Fruit fly (Drosophila melanogaster) whole organism, embryonic: Measurements from ENCODE around the gene CG15322.

Experiments
- Abd-B ChIP-seq: fragments of 200-800 bp; sonication (Bioruptor generic); optimal IDR thresholded peaks from 2 replicates; lab custom pipeline; 2018; ENCODE audit warnings: missing biosample characterization, mild to moderate bottlenecking, missing genetic modification characterization, moderate library complexity
- Adf1 ChIP-seq: fragments of 200-800 bp; sonication (Bioruptor generic); IDR thresholded peaks from 2 replicates; pipeline ENCODE4 v1.3.6; 2022; ENCODE audit warnings: missing biosample characterization, missing genetic modification characterization
- CG10147 ChIP-seq: fragments of 200-800 bp; sonication (Bioruptor generic); optimal IDR thresholded peaks from 2 replicates; lab custom pipeline; 2019; ENCODE audit warnings: missing biosample characterization, mild to moderate bottlenecking, missing genetic modification characterization, moderate library complexity
- CG11504 ChIP-seq: fragments of 200-800 bp; sonication (Bioruptor generic); optimal IDR thresholded peaks from 3 replicates; lab custom pipeline; 2019; ENCODE audit warnings: missing biosample characterization, mild to moderate bottlenecking, missing genetic modification characterization, moderate library complexity
- CG11696 ChIP-seq: fragments of 200-800 bp; sonication (Bioruptor generic); IDR thresholded peaks from 2 replicates; pipeline ENCODE4 v1.3.6; 2022; ENCODE audit warnings: missing biosample characterization, missing genetic modification characterization
- CG13624 ChIP-seq: fragments of 200-800 bp; sonication (Bioruptor generic); optimal IDR thresholded peaks from 2 replicates; lab custom pipeline; 2016; ENCODE audit warnings: missing biosample characterization, missing genetic modification characterization
- CG15479 ChIP-seq: fragments of 200-800 bp; sonication (Bioruptor generic); optimal IDR thresholded peaks from 3 replicates; lab custom pipeline; 2019; ENCODE audit warnings: missing biosample characterization, mild to moderate bottlenecking, missing genetic modification characterization, moderate library complexity
- CG1603 ChIP-seq: fragments of 200-800 bp; sonication (Bioruptor generic); optimal IDR thresholded peaks from 2 replicates; lab custom pipeline; 2019; ENCODE audit warnings: missing biosample characterization, mild to moderate bottlenecking, missing genetic modification characterization, moderate library complexity
- CG17568 ChIP-seq: fragments of 200-800 bp; sonication (Bioruptor generic); optimal IDR thresholded peaks from 2 replicates; lab custom pipeline; 2018; ENCODE audit warnings: missing biosample characterization, mild to moderate bottlenecking, missing genetic modification characterization, moderate library complexity
- CG17612 ChIP-seq: fragments of 200-800 bp; sonication (Bioruptor generic); IDR thresholded peaks from 2 replicates; pipeline ENCODE4 v1.3.6; 2022; ENCODE audit warnings: missing biosample characterization, missing genetic modification characterization
- CG18262 ChIP-seq: fragments of 200-800 bp; optimal IDR thresholded peaks from 3 replicates; lab custom pipeline; 2019; ENCODE audit warnings: missing biosample characterization, mild to moderate bottlenecking, missing genetic modification characterization, moderate library complexity
- CG2116 ChIP-seq: fragments of 200-800 bp; sonication (Bioruptor generic); optimal IDR thresholded peaks from 3 replicates; lab custom pipeline; 2018; ENCODE audit warnings: missing biosample characterization, mild to moderate bottlenecking, missing genetic modification characterization
- CG2875 ChIP-seq: fragments of 200-800 bp; sonication (Bioruptor generic); optimal IDR thresholded peaks from 2 replicates; lab custom pipeline; 2017; ENCODE audit warnings: missing biosample characterization, mild to moderate bottlenecking, missing genetic modification characterization, missing genetic modification reagents
- CG31365 ChIP-seq: fragments of 200-800 bp; sonication (Bioruptor generic); optimal IDR thresholded peaks from 2 replicates; lab custom pipeline; 2018; ENCODE audit warnings: missing biosample characterization, mild to moderate bottlenecking, missing genetic modification characterization
- CG32772 ChIP-seq: fragments of 200-800 bp; sonication (Bioruptor generic); IDR thresholded peaks from 2 replicates; pipeline ENCODE4 v1.3.6; 2022; ENCODE audit warnings: missing biosample characterization, missing genetic modification characterization
- CG34376 ChIP-seq: fragments of 200-800 bp; sonication (Bioruptor generic); optimal IDR thresholded peaks from 2 replicates; lab custom pipeline; 2018; ENCODE audit warnings: missing biosample characterization, mild to moderate bottlenecking, missing genetic modification characterization
- CG3847 ChIP-seq: fragments of 200-800 bp; sonication (Bioruptor generic); IDR thresholded peaks from 2 replicates; pipeline ENCODE4 v1.3.6; 2022; ENCODE audit warnings: missing biosample characterization, missing genetic modification characterization
- CG7357 ChIP-seq: fragments of 200-800 bp; sonication (Bioruptor generic); IDR thresholded peaks from 3 replicates; pipeline ENCODE4 v1.3.6; 2022; ENCODE audit warnings: missing biosample characterization, missing genetic modification characterization
- CG7786 ChIP-seq: fragments of 200-800 bp; sonication (Bioruptor generic); optimal IDR thresholded peaks from 2 replicates; lab custom pipeline; 2016; ENCODE audit warnings: missing biosample characterization, missing genetic modification characterization
- CG8388 ChIP-seq: fragments of 200-800 bp; sonication (Bioruptor generic); optimal IDR thresholded peaks from 2 replicates; lab custom pipeline; 2019; ENCODE audit warnings: missing biosample characterization, mild to moderate bottlenecking, missing genetic modification characterization, moderate library complexity
- CG8765 ChIP-seq: fragments of 200-800 bp; sonication (Bioruptor generic); IDR thresholded peaks from 2 replicates; pipeline ENCODE4 v1.3.6; 2022; ENCODE audit warnings: missing biosample characterization, missing genetic modification characterization
- CG9437 ChIP-seq: fragments of 200-800 bp; sonication (Bioruptor generic); optimal IDR thresholded peaks from 2 replicates; lab custom pipeline; 2018; ENCODE audit warnings: missing biosample characterization, mild to moderate bottlenecking, missing genetic modification characterization
- Camta ChIP-seq: fragments of 200-800 bp; sonication (Bioruptor generic); optimal IDR thresholded peaks from 2 replicates; lab custom pipeline; 2016; ENCODE audit warnings: missing biosample characterization, missing genetic modification characterization
- Deaf1 ChIP-seq: fragments of 200-800 bp; optimal IDR thresholded peaks from 3 replicates; lab custom pipeline; 2019; ENCODE audit warnings: missing biosample characterization, mild to moderate bottlenecking, missing genetic modification characterization, moderate library complexity
- Dp ChIP-seq: fragments of 200-800 bp; sonication (Bioruptor generic); optimal IDR thresholded peaks from 2 replicates; lab custom pipeline; 2018; ENCODE audit warnings: missing biosample characterization, mild to moderate bottlenecking, missing genetic modification characterization, moderate library complexity
- Elba2 ChIP-seq: fragments of 200-800 bp; sonication (Bioruptor generic); optimal IDR thresholded peaks from 3 replicates; lab custom pipeline; 2016; ENCODE audit warnings: missing biosample characterization, missing genetic modification characterization
- Meics ChIP-seq: fragments of 200-800 bp; sonication (Bioruptor generic); optimal IDR thresholded peaks from 2 replicates; lab custom pipeline; 2017; ENCODE audit warnings: missing biosample characterization, mild to moderate bottlenecking, missing genetic modification characterization
- Myb ChIP-seq: fragments of 200-800 bp; sonication (Bioruptor generic); optimal IDR thresholded peaks from 2 replicates; lab custom pipeline; 2016; ENCODE audit warnings: missing biosample characterization, missing genetic modification characterization
- Neu2 ChIP-seq: fragments of 200-800 bp; sonication (Bioruptor generic); optimal IDR thresholded peaks from 3 replicates; lab custom pipeline; 2016; ENCODE audit warnings: missing biosample characterization, missing genetic modification characterization, borderline replicate concordance
- PHDP ChIP-seq: fragments of 200-800 bp; sonication (Bioruptor generic); optimal IDR thresholded peaks from 3 replicates; lab custom pipeline; 2018; ENCODE audit warnings: missing biosample characterization, mild to moderate bottlenecking, missing genetic modification characterization, moderate library complexity
- Pdp1 ChIP-seq, 2 experiments: fragments of 200-800 bp; sonication (Bioruptor generic); optimal IDR thresholded peaks; 3 replicates each; lab custom pipeline; 2016; ENCODE audit warnings: missing biosample characterization in 2 of 2, missing genetic modification characterization in 2 of 2, mild to moderate bottlenecking in 1 of 2, moderate library complexity in 1 of 2
- Xbp1 ChIP-seq: fragments of 200-800 bp; sonication (Bioruptor generic); optimal IDR thresholded peaks from 3 replicates; lab custom pipeline; 2016; ENCODE audit warnings: missing biosample characterization, mild to moderate bottlenecking, missing genetic modification characterization
- amos ChIP-seq: fragments of 200-800 bp; sonication (Bioruptor generic); IDR thresholded peaks from 2 replicates; pipeline ENCODE4 v1.3.6; 2022; ENCODE audit warnings: missing biosample characterization, missing genetic modification characterization; ENCODE audit not compliant: partially characterized antibody
- ems ChIP-seq: fragments of 200-800 bp; sonication (Bioruptor generic); optimal IDR thresholded peaks from 3 replicates; lab custom pipeline; 2016; ENCODE audit warnings: missing biosample characterization, missing genetic modification characterization
- h ChIP-seq: fragments of >200 bp; optimal IDR thresholded peaks from 2 replicates; lab custom pipeline; 2017
- ham ChIP-seq: fragments of 200-800 bp; sonication (Bioruptor generic); IDR thresholded peaks from 2 replicates; pipeline ENCODE4 v1.3.6; 2022; ENCODE audit warnings: missing biosample characterization, missing genetic modification characterization
- her ChIP-seq: fragments of 200-800 bp; sonication (Bioruptor generic); optimal IDR thresholded peaks from 2 replicates; lab custom pipeline; 2016; ENCODE audit warnings: missing biosample characterization, missing genetic modification characterization
- jigr1 ChIP-seq: fragments of 200-800 bp; sonication (Bioruptor generic); IDR thresholded peaks from 3 replicates; pipeline ENCODE4 v1.3.6; 2022; ENCODE audit warnings: missing biosample characterization, missing genetic modification characterization
- lbe ChIP-seq: fragments of 200-800 bp; sonication (Bioruptor generic); optimal IDR thresholded peaks from 2 replicates; lab custom pipeline; 2016; ENCODE audit warnings: missing biosample characterization, mild to moderate bottlenecking, missing genetic modification characterization
- oc ChIP-seq: fragments of 200-800 bp; sonication (Bioruptor generic); optimal IDR thresholded peaks from 2 replicates; lab custom pipeline; 2018; ENCODE audit warnings: missing biosample characterization, mild to moderate bottlenecking, missing genetic modification characterization, moderate library complexity
- pb ChIP-seq: fragments of 200-800 bp; sonication (Bioruptor generic); optimal IDR thresholded peaks from 3 replicates; lab custom pipeline; 2016; ENCODE audit warnings: missing biosample characterization, missing genetic modification characterization
- prd ChIP-seq, 3 experiments: fragments of >200 bp in 2 of 3; fragments of 200-800 bp in 1 of 3; sonication (Bioruptor generic) in 1 of 3; optimal IDR thresholded peaks in 2 of 3; IDR thresholded peaks in 1 of 3; 2 replicates in 2 of 3; 3 replicates in 1 of 3; pipeline versions ENCODE4 v1.3.6 to Lab custom; 2017 to 2022; ENCODE audit warnings: missing biosample characterization in 1 of 3, missing genetic modification characterization in 1 of 3
- pum ChIP-seq: fragments of 200-800 bp; sonication (Bioruptor generic); optimal IDR thresholded peaks from 2 replicates; lab custom pipeline; 2016; ENCODE audit warnings: missing biosample characterization, missing genetic modification characterization
- ranshi ChIP-seq: fragments of 200-800 bp; sonication (Bioruptor generic); IDR thresholded peaks from 2 replicates; pipeline ENCODE4 v1.3.6; 2022; ENCODE audit warnings: missing biosample characterization, missing genetic modification characterization
- rib ChIP-seq: fragments of 200-800 bp; sonication (Bioruptor generic); IDR thresholded peaks from 2 replicates; pipeline ENCODE4 v1.3.6; 2022; ENCODE audit warnings: missing biosample characterization, missing genetic modification characterization
- run ChIP-seq: fragments of 200-800 bp; sonication (Bioruptor generic); optimal IDR thresholded peaks from 3 replicates; lab custom pipeline; 2018; ENCODE audit warnings: missing biosample characterization, mild to moderate bottlenecking, missing genetic modification characterization
- sim ChIP-seq: fragments of 200-800 bp; sonication (Bioruptor generic); IDR thresholded peaks from 2 replicates; pipeline ENCODE4 v1.3.6; 2022; ENCODE audit warnings: missing biosample characterization, missing genetic modification characterization
- sisA ChIP-seq: fragments of 200-800 bp; sonication (Bioruptor generic); IDR thresholded peaks from 2 replicates; pipeline ENCODE4 v1.3.6; 2022; ENCODE audit warnings: missing biosample characterization, missing genetic modification characterization
- slbo ChIP-seq: fragments of 200-800 bp; sonication (Bioruptor generic); IDR thresholded peaks from 2 replicates; pipeline ENCODE4 v1.3.6; 2022; ENCODE audit warnings: missing biosample characterization, missing genetic modification characterization
- tgo ChIP-seq: fragments of 200-800 bp; sonication (Bioruptor generic); IDR thresholded peaks from 3 replicates; pipeline ENCODE4 v1.3.6; 2022; ENCODE audit warnings: missing biosample characterization, missing genetic modification characterization
- tna ChIP-seq: fragments of 200-800 bp; sonication (Bioruptor generic); IDR thresholded peaks from 2 replicates; pipeline ENCODE4 v1.3.6; 2022; ENCODE audit warnings: missing biosample characterization, missing genetic modification characterization; ENCODE audit not compliant: partially characterized antibody
- vfl ChIP-seq: fragments of 200-800 bp; sonication (Bioruptor generic); optimal IDR thresholded peaks from 2 replicates; lab custom pipeline; 2016; ENCODE audit warnings: missing biosample characterization, missing genetic modification characterization

CG15322 gene

DNA sequence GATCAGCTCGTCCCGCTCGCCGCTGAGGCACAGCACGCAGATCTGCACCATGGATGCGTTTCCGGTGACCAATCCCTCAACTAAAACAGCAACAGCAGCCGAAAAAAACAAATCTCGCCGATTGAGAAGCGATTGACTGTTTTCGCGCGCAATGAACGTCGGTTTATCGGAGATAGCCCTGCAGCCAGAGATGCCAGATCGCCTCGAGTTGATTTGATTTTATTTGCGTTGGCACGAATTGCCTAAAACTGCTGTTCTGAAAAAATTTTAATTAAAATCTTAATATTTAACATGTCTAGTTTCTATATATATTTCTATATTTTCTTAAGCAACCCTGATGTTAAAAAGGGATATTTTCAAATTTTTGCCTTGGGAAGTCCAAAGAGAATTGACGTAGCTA is 29.2 kb downstream of the CG15322 start (continued):
- TF ChIP-seq tna (GFP tag; lab: Robert Waterston, UW) (no peak), CG11504 (tag; lab: Kevin White, UChicago) (peak; percentile 7), Xbp1 (GFP tag; lab: Kevin White, UChicago) (peak; percentile 16), CG15479 (GFP tag; lab: Kevin White, UChicago) (no peak), CG17568 (no peak), sim (GFP tag; lab: Robert Waterston, UW) (no peak), jigr1 (GFP tag; lab: Robert Waterston, UW) (no peak), CG1603 (peak; percentile 80), CG2116 (GFP tag; lab: Kevin White, UChicago) (peak; percentile 95), h (lab: Kevin White, UChicago) (no peak), Meics (GFP tag; lab: Kevin White, UChicago) (no peak), her (GFP tag; lab: Kevin White, UChicago) (no peak), prd (optimal IDR thresholded peaks at IDR 0.05; lab: Kevin White, UChicago) (no peak), prd (GFP tag; IDR thresholded peaks at IDR 0.05; lab: Robert Waterston, UW) (no peak), pum (GFP tag; lab: Kevin White, UChicago) (no peak), CG2875 (GFP tag; lab: Kevin White, UChicago) (no peak), Abd-B (no peak), PHDP (no peak), CG3847 (GFP tag; lab: Robert Waterston, UW) (0 out of 2 replicates have a peak, but pooled peaks have one; percentile 19), CG8388 (GFP tag; lab: Kevin White, UChicago) (no peak), CG11696 (GFP tag; lab: Robert Waterston, UW) (no peak), CG17612 (no peak), Myb (GFP tag; lab: Kevin White, UChicago) (peak; percentile 19), CG7357 (GFP tag; lab: Robert Waterston, UW) (no peak), sisA (peak; percentile 20; the same call in 1 of the 2 replicates), Neu2 (no peak), oc (tag; lab: Kevin White, UChicago) (no peak), CG31365 (tag; lab: Kevin White, UChicago) (no peak), slbo (peak; percentile 41; the same call in 1 of the 2 replicates), CG34376 (GFP tag; lab: Kevin White, UChicago) (no peak), vfl (GFP tag; lab: Kevin White, UChicago) (no peak), Deaf1 (tag; lab: Kevin White, UChicago) (no peak), lbe (GFP tag; lab: Kevin White, UChicago) (no peak), CG10147 (GFP tag; lab: Kevin White, UChicago) (no peak), ems (GFP tag; lab: Kevin White, UChicago) (no peak), ranshi (GFP tag; lab: Robert Waterston, UW) (no peak), tgo (GFP tag; lab: Robert Waterston, UW) (no peak), CG8765 (GFP tag; lab: Robert Waterston, UW) (no peak), Pdp1 (GFP tag; optimal IDR thresholded peaks at IDR 0.05; lab: Kevin White, UChicago) (no peak), pb (GFP tag; lab: Kevin White, UChicago) (no peak), Camta (no peak), rib (GFP tag; lab: Robert Waterston, UW) (no peak), Adf1 (GFP tag; lab: Robert Waterston, UW) (no peak), CG7786 (GFP tag; lab: Kevin White, UChicago) (no peak), CG32772 (no peak), CG9437 (GFP tag; lab: Kevin White, UChicago) (no peak), CG18262 (tag; lab: Kevin White, UChicago) (no peak), Dp (GFP tag; lab: Kevin White, UChicago) (peak; percentile 80), amos (GFP tag; lab: Robert Waterston, UW) (peak; percentile 36; the same call in 1 of the 2 replicates), run (tag; lab: Kevin White, UChicago) (no peak), ham (GFP tag; lab: Robert Waterston, UW) (no peak), Elba2 (GFP tag; lab: Kevin White, UChicago) (no peak), CG13624 (no peak)
